Worm (Caenorhabditis elegans): Measurements from ENCODE around the gene arl-6.

DNA sequence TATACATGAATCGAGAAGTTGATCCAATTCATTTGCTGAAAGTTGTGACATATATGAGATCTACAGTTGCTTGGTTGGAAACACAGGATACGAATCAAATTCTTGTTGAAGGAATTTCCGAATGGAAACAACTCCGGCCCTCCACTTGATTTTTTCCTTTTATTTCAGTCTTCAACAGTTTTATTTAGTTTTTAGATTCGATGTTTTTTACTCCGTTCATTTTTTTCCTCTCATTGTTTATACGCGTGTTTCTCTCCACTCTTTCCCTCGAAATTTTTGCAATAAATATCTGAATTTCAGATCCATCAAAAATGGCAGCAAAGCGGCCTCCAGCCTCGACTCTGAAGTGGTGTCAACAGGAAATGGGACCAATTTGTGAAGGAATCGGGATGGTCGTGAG, 48.5 kb upstream of the arl-6 start, which contains the start of gene coq-8:
- no peak for TF ChIP-seq flt-1 (GFP tag; IDR thresholded peaks at IDR 0.05)
- no peak for TF ChIP-seq ztf-23 (GFP tag; IDR thresholded peaks at IDR 0.05)
- TF ChIP-seq tab-1 (GFP tag; IDR thresholded peaks at IDR 0.05) = no peak
- no peak for TF ChIP-seq ztf-29 (GFP tag; IDR thresholded peaks at IDR 0.05)
- TF ChIP-seq ref-1 (GFP tag; conservative IDR thresholded peaks at IDR 0.05) = no peak
